Fruit fly (Drosophila melanogaster) Kc167 (cell line): Measurements from ENCODE around the gene Prosbeta6.

ENCODE experiments used
- Myc ChIP-seq: fragments of >200 bp; optimal IDR thresholded peaks from 2 replicates; lab custom pipeline; 2017; ENCODE audit warnings: missing external identifiers
- Sin3A ChIP-seq: fragments of >200 bp; optimal IDR thresholded peaks from 2 replicates; lab custom pipeline; 2018; ENCODE audit warnings: missing external identifiers
- h ChIP-seq: fragments of >200 bp; optimal IDR thresholded peaks from 3 replicates; lab custom pipeline; 2018; ENCODE audit warnings: missing external identifiers
- insv ChIP-seq: fragments of >200 bp; optimal IDR thresholded peaks from 3 replicates; lab custom pipeline; 2018; ENCODE audit warnings: missing external identifiers
- psq ChIP-seq: fragments of >200 bp; optimal IDR thresholded peaks from 2 replicates; lab custom pipeline; 2017; ENCODE audit warnings: missing external identifiers
- ttk ChIP-seq: sonication (Bioruptor generic); optimal IDR thresholded peaks from 2 replicates; lab custom pipeline; 2017; ENCODE audit warnings: missing external identifiers

The Prosbeta6 gene

DNA sequence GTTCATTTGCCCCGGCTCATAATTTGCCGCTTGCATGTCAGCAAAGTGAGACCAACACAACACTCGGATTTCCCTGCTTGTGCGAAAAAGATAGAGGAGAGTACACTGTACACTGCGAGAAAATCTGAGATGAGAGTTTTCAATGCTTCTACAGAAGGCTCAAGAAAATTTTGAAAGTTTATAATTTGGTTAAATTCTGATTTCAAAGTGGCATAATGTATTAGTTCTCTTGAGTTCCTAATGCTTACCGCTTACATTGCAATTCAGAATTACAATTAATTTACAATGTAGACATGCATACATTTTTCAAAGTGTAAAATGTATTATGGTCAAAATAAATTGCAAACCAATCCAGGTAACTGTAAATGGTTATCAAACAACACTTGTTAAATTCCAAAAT lies 32.7 kb upstream of the Prosbeta6 start:
- TF ChIP-seq insv (lab: Kevin White, UChicago) = no peak
- TF ChIP-seq Myc (lab: Kevin White, UChicago) = no peak
- no peak for TF ChIP-seq Sin3A (lab: Kevin White, UChicago)
- no peak for TF ChIP-seq ttk
- TF ChIP-seq h (lab: Kevin White, UChicago) = no peak
- no peak for TF ChIP-seq psq (lab: Kevin White, UChicago)

DNA sequence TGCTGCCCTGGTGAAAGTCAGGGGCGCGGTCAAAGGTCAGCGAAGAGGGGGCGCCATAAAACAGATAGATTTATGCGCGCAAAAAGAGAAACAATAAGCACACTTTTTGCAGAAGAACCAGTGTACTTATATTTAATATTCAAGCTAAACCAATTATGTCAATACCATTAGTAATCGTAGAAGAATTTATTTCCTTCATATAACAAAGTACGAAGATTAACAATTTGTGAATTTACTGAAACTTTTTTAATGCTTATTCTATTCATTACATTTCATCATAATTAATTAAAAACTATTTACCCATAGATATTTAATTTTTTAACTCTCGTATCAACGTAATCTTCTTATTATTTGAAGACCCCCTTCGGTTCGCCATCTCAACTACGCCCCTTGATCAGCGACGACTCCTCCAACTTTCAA lies 31.9 kb upstream of the Prosbeta6 start:
- TF ChIP-seq insv (lab: Kevin White, UChicago) (no peak), h (lab: Kevin White, UChicago) (no peak), Sin3A (lab: Kevin White, UChicago) (no peak), Myc (lab: Kevin White, UChicago) (no peak), ttk (no peak), psq (lab: Kevin White, UChicago) (no peak)

DNA sequence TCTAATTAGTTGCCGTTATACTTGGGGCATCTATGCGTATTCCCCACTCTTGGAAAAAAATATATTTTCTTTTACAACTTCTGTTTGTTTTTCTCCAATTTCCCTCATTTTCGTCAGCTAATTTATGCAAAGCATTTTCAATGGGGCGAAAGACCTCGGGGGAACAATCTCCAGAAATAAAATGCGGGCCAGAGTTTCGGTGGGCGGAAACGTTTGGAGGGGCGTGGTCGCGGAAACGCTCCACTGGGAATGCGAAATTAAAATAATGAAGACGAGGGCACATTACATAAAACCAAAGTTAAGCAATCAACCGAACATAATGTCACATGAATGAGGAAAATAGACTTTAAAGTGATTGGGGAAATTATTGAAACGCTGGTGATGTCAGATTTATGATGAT lies 30.9 kb upstream of the Prosbeta6 start:
- no peak for TF ChIP-seq ttk
- TF ChIP-seq insv (lab: Kevin White, UChicago) = no peak
- no peak for TF ChIP-seq Myc (lab: Kevin White, UChicago)
- no peak for TF ChIP-seq h (lab: Kevin White, UChicago)
- TF ChIP-seq Sin3A (lab: Kevin White, UChicago) = no peak
- TF ChIP-seq psq (lab: Kevin White, UChicago) = no peak

DNA sequence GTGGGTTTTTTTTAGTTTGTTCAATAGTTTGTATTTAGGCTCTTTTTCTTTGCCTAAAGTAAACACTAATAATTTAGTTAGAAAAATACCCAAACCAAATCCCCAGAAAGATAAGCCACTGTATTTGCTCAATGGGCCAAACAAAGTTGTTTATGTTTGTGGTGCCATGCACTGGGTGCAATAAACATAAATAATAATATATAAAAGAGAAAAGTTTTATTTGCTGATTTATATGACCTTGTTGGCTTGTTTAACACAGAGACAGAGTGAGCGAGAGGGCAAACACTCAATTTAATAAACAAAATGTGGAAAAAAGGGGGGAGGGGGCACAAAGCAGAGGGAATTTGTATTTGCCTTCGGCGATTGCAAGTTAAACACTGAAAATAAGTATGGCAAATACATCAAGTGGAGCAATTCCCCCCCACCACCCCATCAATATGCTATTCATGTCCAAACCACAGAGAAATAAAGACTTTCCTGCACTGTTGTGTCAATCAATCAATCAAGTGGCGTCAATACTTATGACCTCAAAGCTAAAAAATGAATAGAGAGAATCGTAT lies 30.4 kb upstream of the Prosbeta6 start:
- no peak for TF ChIP-seq ttk
- TF ChIP-seq Myc (lab: Kevin White, UChicago) = no peak
- TF ChIP-seq psq (lab: Kevin White, UChicago) = no peak
- TF ChIP-seq insv (lab: Kevin White, UChicago) = no peak
- no peak for TF ChIP-seq Sin3A (lab: Kevin White, UChicago)
- TF ChIP-seq h (lab: Kevin White, UChicago) = no peak

DNA sequence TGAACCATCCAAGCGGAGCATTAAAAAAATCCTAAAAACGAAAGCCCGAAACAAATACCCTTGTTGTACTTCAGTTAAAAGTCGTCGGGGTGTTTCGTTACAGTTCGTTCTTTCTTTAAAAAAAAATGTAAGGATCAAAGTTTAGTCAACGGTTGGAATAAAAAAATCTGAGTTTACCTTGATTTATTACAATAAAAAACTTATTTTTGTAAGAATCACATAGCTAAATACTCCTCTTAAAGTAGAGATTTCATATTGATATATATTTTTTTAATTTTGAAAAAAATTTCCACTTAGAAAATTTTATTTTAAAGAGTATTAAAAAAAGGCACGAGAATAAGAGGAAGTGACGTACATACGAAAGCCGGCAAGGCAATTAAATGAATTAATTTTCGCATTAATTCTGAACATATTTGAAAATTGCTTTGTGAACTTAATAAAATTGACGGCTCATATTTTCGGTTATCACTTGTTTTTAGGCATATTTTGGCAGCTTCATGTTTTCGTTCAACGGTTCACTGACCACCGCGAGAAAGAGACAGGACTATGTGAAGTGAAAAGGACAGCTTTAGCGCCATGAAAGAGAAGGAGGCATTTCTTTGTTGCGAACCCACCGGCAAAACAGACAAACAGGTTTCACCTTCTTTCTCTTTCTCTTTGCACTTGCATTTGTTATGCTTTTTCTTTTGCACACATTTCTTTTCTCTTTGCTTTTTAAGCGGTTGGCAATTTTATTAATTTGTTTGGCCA lies 28.6 kb upstream of the Prosbeta6 start:
- TF ChIP-seq Myc (lab: Kevin White, UChicago) = no peak
- TF ChIP-seq ttk = no peak
- no peak for TF ChIP-seq psq (lab: Kevin White, UChicago)
- no peak for TF ChIP-seq insv (lab: Kevin White, UChicago)
- no peak for TF ChIP-seq h (lab: Kevin White, UChicago)
- no peak for TF ChIP-seq Sin3A (lab: Kevin White, UChicago)

DNA sequence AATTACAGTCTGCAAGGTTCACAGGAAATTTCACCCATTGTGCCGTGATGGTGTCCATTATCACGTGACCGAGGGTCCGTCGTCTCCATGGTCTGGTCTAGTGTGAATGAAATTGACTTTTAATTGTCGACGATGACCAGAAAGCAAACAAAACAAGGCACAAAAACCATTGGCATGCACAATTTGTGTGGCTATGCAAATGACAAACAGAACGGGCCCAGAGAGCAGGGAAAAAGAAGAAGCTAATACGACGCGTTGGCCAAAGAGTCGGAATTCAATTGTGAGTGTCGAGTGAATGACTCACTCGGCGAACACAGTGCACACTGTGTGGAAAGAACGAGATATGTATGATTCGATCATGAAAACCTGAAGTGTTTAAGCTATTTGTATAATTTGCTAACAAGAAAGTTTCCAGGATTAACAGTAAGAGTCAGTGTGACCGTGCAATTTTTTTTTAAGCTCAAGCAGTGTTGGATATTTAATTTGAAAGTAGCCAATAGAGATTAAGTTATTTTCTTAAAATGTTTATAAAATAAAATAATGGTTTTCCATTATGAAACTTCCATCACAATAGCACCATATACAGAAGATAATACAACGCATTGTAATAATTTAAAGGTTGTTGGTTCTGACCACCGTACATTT lies 25.5 kb upstream of the Prosbeta6 start:
- TF ChIP-seq Sin3A (lab: Kevin White, UChicago) (no peak), insv (lab: Kevin White, UChicago) (no peak), psq (lab: Kevin White, UChicago) (no peak), h (lab: Kevin White, UChicago) (no peak), ttk (no peak), Myc (lab: Kevin White, UChicago) (no peak)

DNA sequence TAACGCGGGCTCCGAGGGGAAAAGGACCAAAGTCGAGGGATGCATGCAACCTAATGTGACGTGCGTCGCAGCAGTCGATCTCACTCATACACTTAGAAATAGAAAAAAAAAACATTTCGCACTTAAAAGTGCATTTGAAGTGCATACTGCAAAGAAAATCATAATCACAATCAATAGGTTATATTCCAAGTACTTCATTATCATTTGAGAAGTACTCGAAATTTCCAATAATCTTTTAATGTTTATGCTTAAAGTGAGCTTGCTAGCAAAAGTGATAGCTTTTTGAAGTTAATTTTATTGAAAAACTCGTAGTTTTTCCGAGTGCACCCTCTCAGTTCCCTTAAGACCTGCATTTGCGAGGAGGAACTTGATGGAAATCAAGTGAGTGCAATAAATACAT lies 24.3 kb upstream of the Prosbeta6 start:
- TF ChIP-seq insv (lab: Kevin White, UChicago) (no peak), Sin3A (lab: Kevin White, UChicago) (no peak), psq (lab: Kevin White, UChicago) (no peak), Myc (lab: Kevin White, UChicago) (no peak), h (lab: Kevin White, UChicago) (no peak), ttk (no peak)

DNA sequence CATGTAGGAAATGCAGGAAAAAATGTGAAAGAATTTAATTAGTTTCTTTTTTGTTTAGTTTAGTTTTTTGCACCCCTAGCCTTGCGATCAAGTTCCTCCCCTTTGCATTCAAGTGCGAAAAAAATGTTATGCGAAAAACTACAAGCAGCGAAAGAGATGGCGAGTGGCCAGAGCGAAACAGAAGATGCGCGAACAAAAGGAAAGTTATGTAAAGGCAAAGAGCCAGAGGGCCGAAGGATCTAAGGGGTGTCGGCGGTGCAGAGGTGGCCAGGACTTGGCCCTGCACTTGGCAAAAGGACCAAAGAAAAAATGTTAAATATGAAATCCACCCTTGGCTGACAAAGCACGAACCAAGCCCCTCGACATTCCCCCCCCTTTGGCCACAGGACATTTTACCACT lies 23.9 kb upstream of the Prosbeta6 start:
- TF ChIP-seq ttk = no peak
- TF ChIP-seq Myc (lab: Kevin White, UChicago) = no peak
- TF ChIP-seq insv (lab: Kevin White, UChicago) = no peak
- no peak for TF ChIP-seq h (lab: Kevin White, UChicago)
- TF ChIP-seq psq (lab: Kevin White, UChicago) = no peak
- TF ChIP-seq Sin3A (lab: Kevin White, UChicago) = no peak

DNA sequence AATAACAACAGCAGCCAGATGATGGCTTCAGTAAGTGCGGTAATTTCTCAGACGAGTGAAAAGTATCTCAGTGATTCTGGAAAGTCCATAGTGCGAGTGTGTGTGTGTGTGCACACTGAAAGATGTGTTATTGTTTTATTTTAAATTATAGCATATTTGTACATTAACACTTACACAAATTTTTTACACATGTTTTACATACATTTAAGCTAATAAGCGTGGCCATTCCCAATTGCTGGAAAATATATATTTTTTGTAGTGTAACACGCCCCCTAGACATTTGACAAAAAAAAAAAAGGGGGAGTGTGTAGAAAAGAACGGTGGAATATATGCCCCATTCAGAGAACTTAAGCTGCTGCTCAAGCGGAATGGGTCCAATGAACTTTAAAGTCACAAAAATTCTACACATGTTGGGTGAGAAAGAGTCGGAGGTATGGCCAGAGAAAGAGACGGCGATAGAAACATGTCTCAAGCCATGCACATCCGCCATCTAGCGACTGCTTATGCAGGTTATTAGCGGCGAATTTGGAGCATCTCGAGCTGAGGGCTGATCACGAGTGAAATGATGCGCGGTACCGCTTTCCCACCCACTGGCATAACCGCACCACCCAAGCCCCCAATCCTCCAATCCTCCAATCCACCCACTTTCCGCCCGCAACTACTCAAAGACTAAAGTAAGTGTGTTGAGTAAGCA lies 21.8 kb upstream of the Prosbeta6 start:
- TF ChIP-seq insv (lab: Kevin White, UChicago) = no peak
- TF ChIP-seq Myc (lab: Kevin White, UChicago) = no peak
- TF ChIP-seq h (lab: Kevin White, UChicago) = no peak
- no peak for TF ChIP-seq ttk
- TF ChIP-seq Sin3A (lab: Kevin White, UChicago) = no peak
- no peak for TF ChIP-seq psq (lab: Kevin White, UChicago)

DNA sequence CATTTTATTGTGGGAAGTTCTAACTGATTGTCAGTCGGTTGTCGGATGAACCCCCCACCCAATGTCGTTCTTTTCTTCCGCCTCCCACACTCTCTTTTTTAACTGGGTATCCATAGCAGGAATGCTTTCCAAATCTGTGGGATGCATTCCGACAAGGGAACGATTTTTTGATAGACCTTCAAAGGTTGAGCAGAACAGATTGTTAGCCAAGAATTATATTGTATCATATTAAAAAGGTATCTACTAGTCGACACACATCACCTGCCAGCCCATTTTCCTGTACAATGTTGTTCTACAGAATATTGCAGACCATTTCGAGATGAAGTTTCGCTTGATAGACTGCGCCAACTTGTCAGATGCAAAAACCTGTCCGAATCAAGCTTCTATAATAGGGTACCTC lies 19.6 kb upstream of the Prosbeta6 start:
- TF ChIP-seq insv (lab: Kevin White, UChicago) (no peak), Sin3A (lab: Kevin White, UChicago) (no peak), h (lab: Kevin White, UChicago) (no peak), ttk (no peak), psq (lab: Kevin White, UChicago) (no peak), Myc (lab: Kevin White, UChicago) (no peak)

DNA sequence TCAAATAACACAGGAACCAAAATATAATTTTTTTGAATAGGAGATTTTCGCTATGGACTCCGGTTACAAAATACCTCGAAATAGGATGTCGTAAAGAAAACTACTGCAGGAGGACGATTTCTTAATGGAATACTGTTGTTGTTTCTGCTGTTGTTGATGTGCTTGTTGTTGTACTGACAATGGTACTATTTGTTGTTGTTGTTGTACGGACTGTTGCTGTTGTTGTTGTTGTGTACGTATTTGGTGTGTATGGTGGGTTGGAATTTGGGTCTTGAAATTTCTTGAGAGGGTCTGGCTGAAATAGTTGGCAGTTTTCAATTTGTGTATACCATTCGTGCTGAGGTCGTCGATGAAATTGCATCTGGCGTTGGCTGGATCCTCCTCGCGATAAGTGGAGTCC lies 16.0 kb upstream of the Prosbeta6 start:
- TF ChIP-seq psq (lab: Kevin White, UChicago) = no peak
- TF ChIP-seq Sin3A (lab: Kevin White, UChicago) = no peak
